Fruit fly (Drosophila melanogaster): ENCODE results near the gene Nsf2.

DNA sequence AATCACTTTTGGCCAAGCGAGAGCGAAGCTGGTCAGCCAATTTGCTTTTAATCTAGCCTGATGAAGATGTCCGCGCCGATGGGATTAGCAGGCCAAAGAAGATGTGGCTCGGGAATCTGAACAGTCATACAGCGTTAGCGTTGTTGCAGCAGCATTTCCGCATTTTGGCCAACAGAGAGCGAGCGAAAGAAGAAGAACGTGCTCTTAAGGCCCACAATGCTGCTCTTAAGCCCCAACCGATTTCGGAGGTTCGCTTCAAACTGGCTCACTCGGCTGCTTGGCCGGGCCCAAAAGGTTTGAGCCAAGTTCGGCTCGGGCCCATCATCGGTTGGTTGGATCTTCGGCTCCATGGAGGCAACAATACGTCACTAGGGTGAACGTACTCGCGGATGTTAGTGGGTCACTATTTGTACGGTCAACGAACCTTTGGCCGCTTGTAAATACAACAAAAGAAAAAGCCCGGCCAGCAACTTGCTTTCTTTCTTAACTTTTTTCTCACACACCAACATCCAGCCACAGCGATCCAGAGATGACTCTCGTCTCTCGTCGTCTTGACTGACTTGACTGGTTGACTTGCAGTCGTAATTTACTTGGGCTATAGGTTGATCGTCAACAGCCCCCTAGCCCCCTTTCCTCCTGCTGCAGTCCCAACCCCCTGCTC is 48.0 kb downstream of the Nsf2 start:
- TF ChIP-seq CG8478 (optimal IDR thresholded peaks at IDR 0.05) (no peak), CTCF (optimal IDR thresholded peaks at IDR 0.05) (no peak)
